Fruit fly (Drosophila melanogaster): ENCODE measurements around the gene CG42780.

CG42780 gene

dm6 chrX:7333298-7333743, 1.3 kb upstream of the CG42780 start (continued):
- TF ChIP-seq Pdp1 (GFP tag; optimal IDR thresholded peaks at IDR 0.05) (peak in 1 of 2 experiments; percentile 61), CG17328 (GFP tag; IDR thresholded peaks at IDR 0.05) (no peak), p53 (GFP tag; optimal IDR thresholded peaks at IDR 0.05) (no peak), row (GFP tag; IDR thresholded peaks at IDR 0.05) (no peak), al (GFP tag; IDR thresholded peaks at IDR 0.05) (no peak), CG6683 (GFP tag; optimal IDR thresholded peaks at IDR 0.05) (no peak), twi (tag; optimal IDR thresholded peaks at IDR 0.05) (peak; percentile 33), CG17186 (GFP tag; optimal IDR thresholded peaks at IDR 0.05) (no peak), Elba2 (GFP tag; optimal IDR thresholded peaks at IDR 0.05) (no peak), Hr39 (optimal IDR thresholded peaks at IDR 0.05) (no peak), phol (tag; optimal IDR thresholded peaks at IDR 0.05) (peak; percentile 17), CG17385 (GFP tag; optimal IDR thresholded peaks at IDR 0.05) (peak; percentile 16), CG4424 (GFP tag; optimal IDR thresholded peaks at IDR 0.05) (no peak), shn (GFP tag; optimal IDR thresholded peaks at IDR 0.05) (no peak), CG18262 (tag; optimal IDR thresholded peaks at IDR 0.05) (peak; percentile 13), ewg (GFP tag; optimal IDR thresholded peaks at IDR 0.05) (no peak), BEAF-32 (GFP tag; optimal IDR thresholded peaks at IDR 0.05) (no peak), Lpt (GFP tag; optimal IDR thresholded peaks at IDR 0.05) (no peak), dimm (GFP tag; IDR thresholded peaks at IDR 0.05) (no peak), CG18599 (GFP tag; optimal IDR thresholded peaks at IDR 0.05) (no peak), luna (GFP tag; optimal IDR thresholded peaks at IDR 0.05) (no peak), Oli (tag; optimal IDR thresholded peaks at IDR 0.05) (no peak), CG42726 (GFP tag; IDR thresholded peaks at IDR 0.05; ENCODE audit: partially characterized antibody) (no peak), Tbp (GFP tag; optimal IDR thresholded peaks at IDR 0.05) (no peak), CG9932 (GFP tag; IDR thresholded peaks at IDR 0.05) (no peak), jumu (GFP tag; optimal IDR thresholded peaks at IDR 0.05) (no peak), mld (GFP tag; IDR thresholded peaks at IDR 0.05; ENCODE audit: partially characterized antibody) (no peak), dati (GFP tag; IDR thresholded peaks at IDR 0.05) (no peak), crp (GFP tag; optimal IDR thresholded peaks at IDR 0.05) (no peak), CG13424 (tag; optimal IDR thresholded peaks at IDR 0.05) (peak; percentile 13), bcd (GFP tag; optimal IDR thresholded peaks at IDR 0.05) (peak; percentile 24), CG15269 (tag; optimal IDR thresholded peaks at IDR 0.05) (no peak), CG2712 (tag; optimal IDR thresholded peaks at IDR 0.05) (no peak), btn (GFP tag; optimal IDR thresholded peaks at IDR 0.05) (no peak), CG12236 (GFP tag; optimal IDR thresholded peaks at IDR 0.05) (peak; percentile 52), CG10274 (GFP tag; optimal IDR thresholded peaks at IDR 0.05) (no peak), fru (optimal IDR thresholded peaks at IDR 0.05) (no peak), Lim3 (GFP tag; IDR thresholded peaks at IDR 0.05) (no peak), CG8089 (GFP tag; optimal IDR thresholded peaks at IDR 0.05) (peak; percentile 62), Deaf1 (tag; optimal IDR thresholded peaks at IDR 0.05) (no peak), CG9797 (GFP tag; optimal IDR thresholded peaks at IDR 0.05) (no peak), ci (GFP tag; IDR thresholded peaks at IDR 0.05) (peak; percentile 50; the same call in 1 of the 3 replicates), Hr78 (GFP tag; optimal IDR thresholded peaks at IDR 0.05) (no peak), lab (GFP tag; optimal IDR thresholded peaks at IDR 0.05) (peak; percentile 35), yki (optimal IDR thresholded peaks at IDR 0.05) (no peak), knrl (GFP tag; IDR thresholded peaks at IDR 0.05; ENCODE audit: partially characterized antibody) (no peak), CG34422 (GFP tag; IDR thresholded peaks at IDR 0.05) (no peak), fd3F (GFP tag; optimal IDR thresholded peaks at IDR 0.05) (no peak), crc (GFP tag; optimal IDR thresholded peaks at IDR 0.05) (no peak), Antp (GFP tag; optimal IDR thresholded peaks at IDR 0.05) (no peak), CG1602 (GFP tag; optimal IDR thresholded peaks at IDR 0.05) (peak; percentile 14), CG13775 (GFP tag; optimal IDR thresholded peaks at IDR 0.05) (no peak)
